Worm (Caenorhabditis elegans): Measurements from ENCODE around the gene smc-4.
A peak's percentile ranks its signal among the peaks of the same experiment; 100 is the strongest.

Gene smc-4

DNA sequence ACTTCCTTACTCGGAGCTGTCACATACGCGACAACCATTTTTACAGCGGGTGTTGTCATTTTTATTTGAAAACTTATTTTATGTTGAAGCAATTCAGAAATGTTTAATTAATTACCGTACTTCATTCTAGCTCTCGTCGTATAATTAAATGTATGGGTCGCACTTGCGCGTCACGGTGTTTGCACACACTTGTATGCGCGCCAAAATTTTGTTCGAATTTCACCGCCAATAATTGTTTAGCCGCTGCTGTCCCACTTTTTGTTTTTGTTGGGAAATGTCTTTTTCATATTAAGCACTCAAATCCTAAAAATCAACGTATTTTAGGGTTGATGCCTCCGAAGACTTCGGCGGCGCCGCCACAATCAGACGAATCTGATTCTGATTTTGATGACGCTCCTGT lies at the start of gene smc-4, which contains the start of gene F35G12.7:
TSS of gene smc-4 (plus strand) at position 325 of the 400 bp plus-strand sequence.
TSS of gene F35G12.7 (minus strand) at position 154 of the 400 bp plus-strand sequence.
- TF ChIP-seq W03F9.2 (tag; optimal IDR thresholded peaks at IDR 0.05) (no peak), him-1 (tag; optimal IDR thresholded peaks at IDR 0.05) (no peak), dao-5 (tag; optimal IDR thresholded peaks at IDR 0.05) (no peak)

DNA sequence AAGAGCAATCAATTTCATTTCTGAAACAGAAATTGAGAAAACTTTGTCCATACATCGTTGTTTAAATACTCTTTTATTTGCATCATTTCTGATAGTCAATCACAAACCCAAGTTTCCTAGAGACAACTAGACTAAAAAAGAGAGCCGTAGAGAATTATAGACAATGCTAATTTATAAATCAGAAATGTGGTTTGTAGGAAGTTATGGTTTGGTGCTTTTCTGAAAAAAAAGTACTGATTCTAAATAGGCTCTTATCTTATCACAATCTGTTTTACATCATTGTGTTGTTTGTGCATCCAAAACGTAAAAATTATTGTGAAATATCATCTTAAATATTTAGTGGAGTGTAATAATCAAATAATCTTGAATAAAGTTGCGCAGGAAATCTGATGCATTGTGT lies 46.7 kb upstream of the smc-4 start, which contains the start of gene ugt-62:
TSS of gene ugt-62 (minus strand) at position 20 of the 400 bp plus-strand sequence.
- no peak for TF ChIP-seq dao-5 (tag; optimal IDR thresholded peaks at IDR 0.05)
- TF ChIP-seq him-1 (tag; optimal IDR thresholded peaks at IDR 0.05): no peak
- TF ChIP-seq W03F9.2 (tag; optimal IDR thresholded peaks at IDR 0.05): no peak

DNA sequence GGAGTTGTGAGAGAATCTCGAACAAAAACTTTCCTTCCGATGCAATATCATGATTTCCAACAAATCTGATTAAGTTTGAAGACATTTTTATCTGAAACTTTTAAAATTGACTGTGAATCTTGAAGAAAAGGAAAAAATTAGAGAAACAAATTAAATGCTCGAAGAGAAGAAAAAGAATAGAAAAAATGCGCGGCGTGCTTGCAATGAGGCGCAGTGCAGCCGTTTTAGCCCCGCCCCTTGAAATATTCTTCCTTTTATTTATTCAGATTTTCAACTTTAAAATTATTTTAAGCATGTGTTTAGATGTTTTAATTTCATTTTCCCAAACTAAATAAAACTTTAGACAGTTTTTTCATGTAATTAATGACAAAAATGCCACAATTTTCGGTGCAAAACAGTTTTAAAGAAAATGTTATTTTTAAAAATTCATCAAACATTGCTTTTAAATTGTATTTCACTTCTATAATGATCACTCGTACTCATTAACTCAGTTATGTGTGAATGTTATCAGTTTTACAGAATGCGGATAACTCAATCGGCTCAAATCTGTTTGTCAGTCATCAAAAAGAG lies 44.9 kb upstream of the smc-4 start, which contains the start of the genes mrps-34 and cisd-3.1:
TSS of gene mrps-34 (minus strand) at position 91 of the 570 bp plus-strand sequence.
TSS of gene cisd-3.1 (plus strand) at position 520 of the 570 bp plus-strand sequence.
- no peak for TF ChIP-seq dao-5 (tag; optimal IDR thresholded peaks at IDR 0.05)

DNA sequence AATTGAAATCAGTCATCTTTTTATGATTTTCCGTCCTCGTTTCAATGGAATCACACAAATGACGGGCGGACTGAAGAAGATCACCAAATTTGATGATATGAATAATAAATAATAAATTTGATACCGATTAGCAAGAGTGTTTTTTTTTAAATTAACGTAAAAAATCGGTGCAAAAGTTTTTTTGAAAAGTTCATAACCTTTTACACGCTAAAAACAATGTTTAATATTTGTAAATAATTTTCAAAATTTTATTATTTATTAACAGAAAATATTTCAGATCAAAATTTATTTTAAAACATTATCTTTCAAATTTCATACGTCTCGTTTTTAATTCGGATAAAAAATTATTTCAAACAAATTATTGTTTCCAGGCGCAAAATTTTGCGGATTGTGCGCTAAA lies 42.3 kb upstream of the smc-4 start, which contains the start of gene M88.3:
TSS of gene M88.3 (minus strand) at position 101 of the 400 bp plus-strand sequence.
- TF ChIP-seq dao-5 (tag; optimal IDR thresholded peaks at IDR 0.05) (no peak), W03F9.2 (tag; optimal IDR thresholded peaks at IDR 0.05) (no peak), him-1 (tag; optimal IDR thresholded peaks at IDR 0.05) (no peak)

DNA sequence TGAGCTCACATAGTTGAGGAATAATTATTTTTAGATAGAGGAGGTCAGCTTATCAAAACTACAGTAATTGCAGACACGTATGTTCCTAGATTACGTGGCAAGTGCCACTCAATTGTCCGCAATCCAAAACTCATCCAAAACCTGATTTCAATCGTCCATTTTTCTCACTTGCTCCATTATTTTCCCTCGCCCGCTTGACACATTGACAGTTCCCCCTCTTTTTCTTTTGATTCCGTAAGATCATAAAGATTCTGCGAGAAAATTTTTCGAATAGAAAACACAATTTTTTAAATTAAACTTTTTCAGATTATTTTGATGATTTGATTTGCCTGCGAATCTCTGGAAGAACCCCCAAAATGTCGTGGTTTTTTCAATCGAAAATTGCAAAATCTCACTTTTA lies 38.6 kb upstream of the smc-4 start, which contains the start of gene M88.4:
TSS of gene M88.4 (plus strand) at position 301 of the 400 bp plus-strand sequence.
- no peak for TF ChIP-seq him-1 (tag; optimal IDR thresholded peaks at IDR 0.05)
- no peak for TF ChIP-seq dao-5 (tag; optimal IDR thresholded peaks at IDR 0.05)
- TF ChIP-seq W03F9.2 (tag; optimal IDR thresholded peaks at IDR 0.05): no peak

DNA sequence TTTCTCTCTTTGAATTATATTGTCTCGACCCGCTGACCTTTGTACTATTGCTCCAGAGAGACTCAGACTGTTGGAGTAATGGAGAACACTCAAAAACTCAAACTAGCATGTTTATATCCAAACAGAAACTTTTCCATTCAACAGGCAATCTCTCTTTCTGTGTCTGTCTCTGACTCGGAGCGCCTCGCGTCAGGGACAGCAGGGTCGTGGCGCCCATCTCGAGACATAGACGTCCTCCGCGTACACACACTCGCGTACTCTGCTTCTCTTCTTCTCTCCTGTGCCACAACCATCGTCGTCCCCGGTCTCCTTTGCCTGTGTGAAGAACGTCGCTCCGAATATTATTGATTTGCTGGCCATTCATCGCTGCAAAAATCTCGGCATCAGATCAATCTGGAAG lies 35.3 kb upstream of the smc-4 start:
- TF ChIP-seq W03F9.2 (tag; optimal IDR thresholded peaks at IDR 0.05) (peak; percentile 20), dao-5 (tag; optimal IDR thresholded peaks at IDR 0.05) (no peak), him-1 (tag; optimal IDR thresholded peaks at IDR 0.05) (peak; percentile 32)

DNA sequence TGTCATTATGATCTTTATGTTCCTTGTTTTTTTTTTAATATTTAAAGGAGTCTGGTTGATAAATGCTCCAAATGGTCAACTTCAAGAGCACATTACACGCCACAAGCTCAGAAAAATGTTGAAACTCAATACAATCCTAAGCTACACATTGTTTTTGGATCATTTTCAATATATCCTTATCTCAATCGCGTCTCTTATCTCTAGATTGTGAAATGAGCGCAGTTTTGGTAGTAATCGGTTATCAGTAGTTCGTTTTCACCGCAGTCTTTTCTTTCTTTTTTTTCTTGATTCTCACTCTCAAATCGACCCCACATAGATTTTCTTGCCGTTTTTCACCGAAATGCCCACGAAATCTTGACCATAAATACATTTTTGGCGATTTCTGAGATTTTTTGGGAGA lies 34.4 kb upstream of the smc-4 start:
- no peak for TF ChIP-seq dao-5 (tag; optimal IDR thresholded peaks at IDR 0.05)
- TF ChIP-seq W03F9.2 (tag; optimal IDR thresholded peaks at IDR 0.05): no peak
- TF ChIP-seq him-1 (tag; optimal IDR thresholded peaks at IDR 0.05): no peak

DNA sequence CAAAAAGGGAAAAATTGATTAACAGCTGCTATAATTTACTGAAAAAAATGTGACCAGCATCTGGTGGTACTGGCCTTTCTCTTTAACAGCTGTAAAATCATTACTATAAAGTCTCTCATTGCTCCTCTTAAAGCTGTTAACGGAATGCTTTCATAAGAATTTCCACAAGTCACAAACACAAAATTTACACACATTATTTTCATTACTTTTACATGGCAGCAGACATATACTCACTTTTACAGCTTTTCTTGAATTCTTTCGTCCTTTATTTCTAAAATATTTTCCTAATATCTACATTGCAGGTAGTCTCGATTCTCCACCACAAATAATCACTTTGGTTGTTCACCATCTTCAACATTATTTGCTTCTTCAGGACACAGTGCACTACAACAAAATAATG lies 34.0 kb upstream of the smc-4 start, which contains the start of gene imph-1:
TSS of gene imph-1 (plus strand) at position 301 of the 400 bp plus-strand sequence.
- TF ChIP-seq dao-5 (tag; optimal IDR thresholded peaks at IDR 0.05): no peak
- no peak for TF ChIP-seq W03F9.2 (tag; optimal IDR thresholded peaks at IDR 0.05)
- TF ChIP-seq him-1 (tag; optimal IDR thresholded peaks at IDR 0.05): no peak

DNA sequence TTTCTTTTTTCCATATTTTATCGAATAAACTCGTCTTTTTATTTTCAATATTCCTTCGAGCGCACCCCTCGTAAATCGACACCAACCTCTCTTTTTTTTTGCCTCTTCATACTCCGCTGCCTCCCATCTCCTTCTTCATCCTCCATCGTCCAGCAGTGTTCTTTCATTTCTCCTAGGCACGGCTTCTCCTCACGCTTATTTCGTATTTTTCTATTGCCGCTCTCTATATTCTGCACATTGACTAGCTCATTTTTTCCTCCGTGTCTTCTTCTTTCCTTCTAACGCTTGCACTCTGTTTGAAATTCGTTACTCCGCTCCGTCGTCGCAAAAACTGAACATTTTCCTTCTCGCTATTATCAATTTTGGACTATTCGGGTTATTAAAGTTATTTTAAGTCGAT lies 32.0 kb upstream of the smc-4 start:
- TF ChIP-seq W03F9.2 (tag; optimal IDR thresholded peaks at IDR 0.05) (no peak), dao-5 (tag; optimal IDR thresholded peaks at IDR 0.05) (no peak), him-1 (tag; optimal IDR thresholded peaks at IDR 0.05) (no peak)

DNA sequence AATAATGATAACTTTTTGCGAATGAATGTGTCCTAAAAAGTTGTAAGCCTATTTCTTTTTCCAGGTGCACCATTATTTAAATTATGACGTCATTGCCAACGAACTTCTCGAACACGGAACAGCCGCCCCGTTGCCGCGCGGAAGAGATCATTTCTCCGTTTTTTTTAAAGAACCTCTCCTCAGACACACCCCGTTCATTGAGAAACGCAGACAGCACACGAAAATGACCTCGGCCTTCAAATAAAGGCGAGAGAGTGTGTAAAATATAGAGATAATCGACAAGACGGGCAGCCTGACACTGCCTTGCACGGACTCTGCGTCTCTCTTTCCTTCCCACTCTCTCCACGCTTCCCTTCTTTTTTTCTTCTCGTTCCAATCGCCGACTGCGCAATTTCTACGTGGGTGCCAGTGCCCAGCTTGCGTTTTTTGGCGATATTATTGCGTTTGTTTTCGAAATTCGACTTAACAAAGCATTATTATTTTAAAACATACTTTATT lies 26.9 kb upstream of the smc-4 start:
- peak; percentile 7 for TF ChIP-seq him-1 (tag; optimal IDR thresholded peaks at IDR 0.05)
- TF ChIP-seq dao-5 (tag; optimal IDR thresholded peaks at IDR 0.05): no peak
- peak; percentile 34 for TF ChIP-seq W03F9.2 (tag; optimal IDR thresholded peaks at IDR 0.05)

DNA sequence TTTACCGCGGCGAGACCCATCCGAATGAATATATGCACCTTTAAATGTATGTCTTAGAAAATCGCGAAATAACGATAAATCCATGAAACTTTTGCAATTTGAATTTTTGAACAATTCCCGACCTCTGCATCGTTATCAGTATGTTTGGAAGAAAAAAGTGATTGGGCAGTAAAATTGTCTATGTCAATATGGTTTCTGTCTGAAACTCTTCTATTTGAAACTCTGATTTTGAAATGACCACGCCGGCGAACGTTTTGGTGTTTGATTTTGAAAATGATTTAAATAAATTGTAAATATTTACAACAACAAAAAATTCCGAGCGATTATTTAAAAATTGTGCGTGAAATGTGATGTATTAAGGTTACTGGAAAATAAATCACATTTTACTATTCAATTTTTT lies 26.0 kb upstream of the smc-4 start:
- no peak for TF ChIP-seq W03F9.2 (tag; optimal IDR thresholded peaks at IDR 0.05)
- no peak for TF ChIP-seq him-1 (tag; optimal IDR thresholded peaks at IDR 0.05)
- TF ChIP-seq dao-5 (tag; optimal IDR thresholded peaks at IDR 0.05): no peak

DNA sequence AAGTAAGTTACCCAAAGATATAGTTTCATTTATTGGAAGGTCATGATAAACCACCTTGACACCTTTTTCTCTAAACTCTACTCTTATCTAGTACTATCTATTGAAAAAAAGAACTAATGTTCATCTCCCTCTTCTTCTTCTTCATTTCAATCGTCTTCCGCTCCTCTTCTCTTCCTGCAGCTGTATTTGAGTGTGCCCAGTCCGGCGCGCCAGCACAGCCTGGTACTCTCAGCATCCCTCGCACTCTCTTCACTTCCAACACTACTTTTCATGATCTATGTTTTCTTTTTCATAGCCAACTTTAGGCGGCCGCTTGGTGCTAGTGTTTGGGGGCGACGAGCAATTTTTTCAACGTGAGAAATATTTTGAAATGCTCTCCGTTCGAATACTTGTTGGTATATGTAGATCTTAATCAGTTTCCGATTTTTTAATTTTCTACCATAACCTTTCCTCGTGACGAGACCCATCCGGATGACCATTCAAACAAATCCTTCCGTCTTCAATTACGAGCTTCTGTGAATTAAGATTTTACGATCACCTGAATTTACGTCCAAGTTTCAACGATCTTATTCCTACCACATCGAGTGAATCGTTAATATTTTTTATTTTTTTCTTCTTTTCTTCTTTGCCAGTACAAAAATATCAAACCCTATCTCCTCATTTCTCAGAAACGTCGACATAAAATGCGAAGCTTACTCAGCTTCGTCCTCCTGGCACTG lies 25.1 kb upstream of the smc-4 start, which contains the start of gene pan-1:
TSS of gene pan-1 (plus strand) at position 669 of the 719 bp plus-strand sequence.
- TF ChIP-seq him-1 (tag; optimal IDR thresholded peaks at IDR 0.05): no peak
- TF ChIP-seq W03F9.2 (tag; optimal IDR thresholded peaks at IDR 0.05): peak; percentile 43

DNA sequence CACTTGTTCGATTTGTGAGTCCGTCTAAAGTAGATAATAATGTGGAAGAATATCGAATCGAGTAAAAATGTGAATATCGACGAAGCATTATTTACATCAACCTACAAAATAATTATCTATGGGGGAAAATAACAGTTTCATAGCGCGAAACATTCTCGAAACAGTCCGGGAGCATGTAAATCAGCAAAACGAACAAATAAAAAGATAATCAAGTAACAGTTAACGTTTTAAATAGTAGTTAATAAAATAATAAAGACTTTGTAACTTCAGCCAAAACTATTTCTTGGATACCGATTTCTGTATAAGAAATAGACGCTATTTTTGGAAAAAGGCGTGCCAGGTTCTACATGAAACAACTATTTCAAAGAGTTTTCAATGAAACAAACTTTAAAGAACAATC lies 19.3 kb upstream of the smc-4 start, which contains the start of gene mlcd-1:
TSS of gene mlcd-1 (minus strand) at position 101 of the 400 bp plus-strand sequence.
- TF ChIP-seq W03F9.2 (tag; optimal IDR thresholded peaks at IDR 0.05): no peak
- TF ChIP-seq dao-5 (tag; optimal IDR thresholded peaks at IDR 0.05): no peak
- no peak for TF ChIP-seq him-1 (tag; optimal IDR thresholded peaks at IDR 0.05)

DNA sequence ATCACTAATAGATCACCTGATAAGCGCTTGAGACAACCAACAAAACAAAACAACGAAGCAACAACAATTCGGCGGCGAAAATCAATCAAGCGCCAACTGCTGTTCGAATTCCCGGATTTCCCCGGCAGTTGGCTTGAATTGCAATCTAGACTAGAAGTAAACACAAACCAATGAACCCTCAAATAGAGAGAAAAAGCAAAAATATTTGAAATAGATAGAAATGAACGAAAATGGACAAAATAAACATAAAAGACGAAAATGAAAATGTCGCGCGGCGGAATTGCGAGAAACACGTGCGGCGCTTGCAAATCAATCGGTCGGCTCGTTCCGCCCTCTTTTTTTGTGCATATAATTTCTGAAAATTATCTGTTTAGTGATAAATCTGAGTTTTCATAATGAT lies 18.8 kb upstream of the smc-4 start, which contains the start of gene idhg-1:
TSS of gene idhg-1 (plus strand) at position 343 of the 400 bp plus-strand sequence.
- peak; percentile 80 for TF ChIP-seq W03F9.2 (tag; optimal IDR thresholded peaks at IDR 0.05)
- peak; percentile 66 for TF ChIP-seq him-1 (tag; optimal IDR thresholded peaks at IDR 0.05)
- TF ChIP-seq dao-5 (tag; optimal IDR thresholded peaks at IDR 0.05): peak; percentile 54
